Fruit fly (Drosophila melanogaster) whole organism, embryonic: ENCODE results near the gene RabX4.
A peak's percentile ranks its signal among the peaks of the same experiment; 100 is the strongest.

Source experiments
- Adf1 ChIP-seq: fragments of 200-800 bp; sonication (Bioruptor generic); IDR thresholded peaks from 2 replicates; pipeline ENCODE4 v1.3.6; 2022; ENCODE audit warnings: missing biosample characterization, missing genetic modification characterization
- B-H2 ChIP-seq: fragments of 200-800 bp; sonication (Bioruptor generic); optimal IDR thresholded peaks from 2 replicates; lab custom pipeline; 2018; ENCODE audit warnings: missing biosample characterization, mild to moderate bottlenecking, missing genetic modification characterization
- C15 ChIP-seq: fragments of 200-800 bp; sonication (Bioruptor generic); IDR thresholded peaks from 3 replicates; pipeline ENCODE4 v1.3.6; 2022; ENCODE audit warnings: missing biosample characterization, missing genetic modification characterization
- CG10654 ChIP-seq: fragments of 200-800 bp; sonication (Bioruptor generic); optimal IDR thresholded peaks from 2 replicates; lab custom pipeline; 2016; ENCODE audit warnings: missing biosample characterization, missing genetic modification characterization
- CG11398 ChIP-seq: fragments of 200-800 bp; sonication (Bioruptor generic); optimal IDR thresholded peaks from 2 replicates; lab custom pipeline; 2016; ENCODE audit warnings: missing biosample characterization, missing genetic modification characterization
- CG11695 ChIP-seq: fragments of 200-800 bp; sonication (Bioruptor generic); IDR thresholded peaks from 3 replicates; pipeline ENCODE4 v1.3.6; 2022; ENCODE audit warnings: missing biosample characterization, missing genetic modification characterization
- CG11696 ChIP-seq: fragments of 200-800 bp; sonication (Bioruptor generic); IDR thresholded peaks from 2 replicates; pipeline ENCODE4 v1.3.6; 2022; ENCODE audit warnings: missing biosample characterization, missing genetic modification characterization
- CG13287 ChIP-seq: fragments of 200-800 bp; sonication (Bioruptor generic); IDR thresholded peaks from 2 replicates; pipeline ENCODE4 v1.3.6; 2022; ENCODE audit warnings: missing biosample characterization, missing genetic modification characterization; ENCODE audit not compliant: partially characterized antibody
- CG14965 ChIP-seq: fragments of 200-800 bp; sonication (Bioruptor generic); optimal IDR thresholded peaks from 2 replicates; lab custom pipeline; 2016; ENCODE audit warnings: missing biosample characterization, missing genetic modification characterization, borderline replicate concordance
- CG15514 ChIP-seq: fragments of 200-800 bp; sonication (Bioruptor generic); optimal IDR thresholded peaks from 3 replicates; lab custom pipeline; 2017; ENCODE audit warnings: missing biosample characterization, missing genetic modification characterization, mild to moderate bottlenecking, moderate library complexity, missing genetic modification reagents
- CG15696 ChIP-seq: fragments of 200-800 bp; sonication (Bioruptor generic); optimal IDR thresholded peaks from 2 replicates; lab custom pipeline; 2019; ENCODE audit warnings: missing biosample characterization, mild to moderate bottlenecking, missing genetic modification characterization, moderate library complexity
- CG1603 ChIP-seq: fragments of 200-800 bp; sonication (Bioruptor generic); optimal IDR thresholded peaks from 2 replicates; lab custom pipeline; 2019; ENCODE audit warnings: missing biosample characterization, mild to moderate bottlenecking, missing genetic modification characterization, moderate library complexity
- CG1647 ChIP-seq: fragments of 200-800 bp; sonication (Bioruptor generic); optimal IDR thresholded peaks from 3 replicates; lab custom pipeline; 2016; ENCODE audit warnings: missing biosample characterization, missing genetic modification characterization
- CG30020 ChIP-seq: fragments of 200-800 bp; optimal IDR thresholded peaks from 2 replicates; lab custom pipeline; 2019; ENCODE audit warnings: missing biosample characterization, mild to moderate bottlenecking, missing genetic modification characterization, moderate library complexity
- CG32767 ChIP-seq: fragments of 200-800 bp; sonication (Bioruptor generic); IDR thresholded peaks from 2 replicates; pipeline ENCODE4 v1.3.6; 2022; ENCODE audit warnings: missing biosample characterization, missing genetic modification characterization
- CG3407 ChIP-seq: fragments of 200-800 bp; sonication (Bioruptor generic); optimal IDR thresholded peaks from 2 replicates; lab custom pipeline; 2018; ENCODE audit warnings: missing biosample characterization, mild to moderate bottlenecking, missing genetic modification characterization
- CG4360 ChIP-seq: fragments of 200-800 bp; sonication (Bioruptor generic); IDR thresholded peaks from 2 replicates; pipeline ENCODE4 v1.3.6; 2022; ENCODE audit warnings: missing biosample characterization, missing genetic modification characterization
- CG6813 ChIP-seq: fragments of 200-800 bp; sonication (Bioruptor generic); optimal IDR thresholded peaks from 2 replicates; lab custom pipeline; 2017; ENCODE audit warnings: missing biosample characterization, missing genetic modification characterization, mild to moderate bottlenecking, moderate library complexity, missing genetic modification reagents
- CG7928 ChIP-seq: fragments of 200-800 bp; sonication (Bioruptor generic); optimal IDR thresholded peaks from 2 replicates; lab custom pipeline; 2017; ENCODE audit warnings: missing biosample characterization, mild to moderate bottlenecking, missing genetic modification characterization
- CG9932 ChIP-seq: fragments of 200-800 bp; sonication (Bioruptor generic); IDR thresholded peaks from 2 replicates; pipeline ENCODE4 v1.3.6; 2022; ENCODE audit warnings: missing biosample characterization, missing genetic modification characterization
- Dad ChIP-seq: fragments of 200-800 bp; sonication (Bioruptor generic); optimal IDR thresholded peaks from 3 replicates; lab custom pipeline; 2016; ENCODE audit warnings: missing biosample characterization, missing genetic modification characterization
- Dll ChIP-seq: fragments of 200-800 bp; sonication (Bioruptor generic); IDR thresholded peaks from 4 replicates; pipeline ENCODE4 v1.3.6; 2022; ENCODE audit warnings: missing biosample characterization, missing genetic modification characterization; ENCODE audit not compliant: partially characterized antibody
- E2f1 ChIP-seq: fragments of 200-800 bp; sonication (Bioruptor generic); IDR thresholded peaks from 2 replicates; pipeline ENCODE4 v1.3.6; 2022; ENCODE audit warnings: missing biosample characterization, missing genetic modification characterization
- Gsc ChIP-seq: fragments of 200-800 bp; sonication (Bioruptor generic); IDR thresholded peaks from 2 replicates; pipeline ENCODE4 v1.3.6; 2022; ENCODE audit warnings: missing biosample characterization, missing genetic modification characterization
- HLH4C ChIP-seq: fragments of 200-800 bp; sonication (Bioruptor generic); IDR thresholded peaks from 3 replicates; pipeline ENCODE4 v1.3.6; 2022; ENCODE audit warnings: missing biosample characterization, missing genetic modification characterization; ENCODE audit not compliant: partially characterized antibody
- HLH54F ChIP-seq: fragments of 200-800 bp; sonication (Bioruptor generic); optimal IDR thresholded peaks from 3 replicates; lab custom pipeline; 2016; ENCODE audit warnings: missing biosample characterization, missing genetic modification characterization
- NFAT ChIP-seq: fragments of 200-800 bp; sonication (Bioruptor generic); IDR thresholded peaks from 2 replicates; pipeline ENCODE4 v1.3.6; 2022; ENCODE audit warnings: missing biosample characterization, missing genetic modification characterization
- Rfx ChIP-seq: fragments of 200-800 bp; sonication (Bioruptor generic); IDR thresholded peaks from 2 replicates; pipeline ENCODE4 v1.3.6; 2022; ENCODE audit warnings: missing biosample characterization, missing genetic modification characterization
- Taf1 ChIP-seq: fragments of 200-800 bp; sonication (Bioruptor generic); IDR thresholded peaks from 2 replicates; pipeline ENCODE4 v1.3.6; 2022; ENCODE audit warnings: missing biosample characterization, missing genetic modification characterization
- amos ChIP-seq: fragments of 200-800 bp; sonication (Bioruptor generic); IDR thresholded peaks from 2 replicates; pipeline ENCODE4 v1.3.6; 2022; ENCODE audit warnings: missing biosample characterization, missing genetic modification characterization; ENCODE audit not compliant: partially characterized antibody
- bab2 ChIP-seq: fragments of 200-800 bp; sonication (Bioruptor generic); optimal IDR thresholded peaks from 2 replicates; lab custom pipeline; 2016; ENCODE audit warnings: missing biosample characterization, missing genetic modification characterization
- caup ChIP-seq: fragments of 200-800 bp; sonication (Bioruptor generic); optimal IDR thresholded peaks from 3 replicates; lab custom pipeline; 2017; ENCODE audit warnings: missing biosample characterization, mild to moderate bottlenecking, missing genetic modification characterization, moderate library complexity; ENCODE audit not compliant: severe bottlenecking
- cg ChIP-seq: fragments of 200-800 bp; sonication (Bioruptor generic); optimal IDR thresholded peaks from 3 replicates; lab custom pipeline; 2019; ENCODE audit warnings: missing biosample characterization, mild to moderate bottlenecking, missing genetic modification characterization, moderate library complexity
- cwo ChIP-seq: fragments of 200-800 bp; sonication (Bioruptor generic); optimal IDR thresholded peaks from 3 replicates; lab custom pipeline; 2017; ENCODE audit warnings: missing biosample characterization, missing genetic modification characterization, mild to moderate bottlenecking, moderate library complexity, missing genetic modification reagents
- dmrt11E ChIP-seq: fragments of 200-800 bp; sonication (Bioruptor generic); optimal IDR thresholded peaks from 3 replicates; lab custom pipeline; 2018; ENCODE audit warnings: missing biosample characterization, mild to moderate bottlenecking, missing genetic modification characterization, moderate library complexity
- gcm2 ChIP-seq: fragments of 200-800 bp; sonication (Bioruptor generic); optimal IDR thresholded peaks from 2 replicates; lab custom pipeline; 2016; ENCODE audit warnings: missing biosample characterization, missing genetic modification characterization
- gsb-n ChIP-seq: fragments of 200-800 bp; sonication (Bioruptor generic); optimal IDR thresholded peaks from 3 replicates; lab custom pipeline; 2018; ENCODE audit warnings: missing biosample characterization, mild to moderate bottlenecking, missing genetic modification characterization
- hkb ChIP-seq, 2 experiments: fragments of 200-800 bp in 1 of 2; fragments of >200 bp in 1 of 2; sonication (Bioruptor generic) in 1 of 2; IDR thresholded peaks in 1 of 2; optimal IDR thresholded peaks in 1 of 2; 2 replicates each; pipeline versions ENCODE4 v1.3.6 to Lab custom; 2017 to 2022; ENCODE audit warnings: missing biosample characterization in 1 of 2, missing genetic modification characterization in 1 of 2
- ken ChIP-seq: fragments of 200-800 bp; sonication (Bioruptor generic); IDR thresholded peaks from 3 replicates; pipeline ENCODE4 v1.3.6; 2022; ENCODE audit warnings: missing biosample characterization, missing genetic modification characterization
- lmd ChIP-seq: fragments of 200-800 bp; sonication (Bioruptor generic); IDR thresholded peaks from 2 replicates; pipeline ENCODE4 v1.3.6; 2022; ENCODE audit warnings: missing biosample characterization, missing genetic modification characterization
- lola ChIP-seq, 3 experiments: fragments of >200 bp in 2 of 3; fragments of 200-800 bp in 1 of 3; sonication (Bioruptor generic) in 1 of 3; optimal IDR thresholded peaks; 2 replicates each; lab custom pipeline; 2017 to 2019; ENCODE audit warnings: missing biosample characterization in 3 of 3, missing genetic modification characterization in 3 of 3, mild to moderate bottlenecking in 1 of 3, moderate library complexity in 1 of 3
- pros ChIP-seq: fragments of 200-800 bp; sonication (Bioruptor generic); optimal IDR thresholded peaks from 3 replicates; lab custom pipeline; 2019; ENCODE audit warnings: missing biosample characterization, mild to moderate bottlenecking, missing genetic modification characterization, moderate library complexity
- schlank ChIP-seq: fragments of 200-800 bp; sonication (Bioruptor generic); optimal IDR thresholded peaks from 2 replicates; lab custom pipeline; 2018; ENCODE audit warnings: missing biosample characterization, mild to moderate bottlenecking, missing genetic modification characterization
- sd ChIP-seq: fragments of 200-800 bp; sonication (Bioruptor generic); optimal IDR thresholded peaks from 3 replicates; lab custom pipeline; 2018; ENCODE audit warnings: missing biosample characterization, mild to moderate bottlenecking, missing genetic modification characterization, moderate library complexity
- tna ChIP-seq: fragments of 200-800 bp; sonication (Bioruptor generic); IDR thresholded peaks from 2 replicates; pipeline ENCODE4 v1.3.6; 2022; ENCODE audit warnings: missing biosample characterization, missing genetic modification characterization; ENCODE audit not compliant: partially characterized antibody
- unc-4 ChIP-seq: fragments of 200-800 bp; sonication (Bioruptor generic); IDR thresholded peaks from 2 replicates; pipeline ENCODE4 v1.3.6; 2022; ENCODE audit warnings: missing biosample characterization, missing genetic modification characterization; ENCODE audit not compliant: partially characterized antibody
- vfl ChIP-seq: fragments of 200-800 bp; sonication (Bioruptor generic); optimal IDR thresholded peaks from 2 replicates; lab custom pipeline; 2016; ENCODE audit warnings: missing biosample characterization, missing genetic modification characterization

Gene RabX4

DNA sequence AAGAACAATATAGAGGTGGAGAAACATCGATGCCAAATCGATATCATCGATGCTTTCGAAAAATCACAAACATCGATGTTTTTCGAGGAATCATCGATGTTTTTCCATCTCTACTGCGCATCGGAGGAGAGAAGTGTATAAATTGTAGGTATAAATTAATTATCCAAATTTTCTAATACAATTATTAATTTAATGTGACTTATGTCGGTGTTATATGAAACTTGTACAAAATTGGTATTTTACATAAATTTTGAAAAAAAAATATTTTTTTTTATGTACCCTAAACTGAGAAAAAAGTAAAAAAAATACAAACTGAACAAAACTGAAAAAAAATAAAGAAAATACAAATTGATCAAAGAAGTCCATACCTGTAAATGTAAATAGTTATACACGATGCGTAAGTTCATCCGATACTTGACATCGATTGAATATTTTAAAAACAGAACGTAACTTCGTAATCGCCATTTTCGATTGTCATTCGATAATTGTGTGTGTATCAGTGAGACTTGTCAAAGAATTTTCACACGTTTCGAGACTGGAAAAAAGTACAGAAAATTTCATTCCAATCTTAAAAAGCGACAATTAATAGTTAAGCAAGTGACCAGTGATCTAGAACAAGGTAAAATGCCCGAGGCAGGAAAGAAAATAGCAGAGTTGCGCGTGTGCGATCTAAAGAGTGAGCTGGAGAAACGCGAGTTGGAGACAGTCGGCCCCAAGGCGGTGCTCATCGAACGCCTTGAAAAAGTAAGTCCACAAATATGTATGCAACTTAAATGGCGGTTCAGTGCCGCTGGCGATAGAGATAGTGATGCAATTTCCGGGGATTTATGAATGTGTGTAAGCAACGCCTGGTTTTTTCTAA lies 11.0 kb downstream of the RabX4 start, which contains the start of the genes CG5808 and Saf-B (continued):
- peak; percentile 57 for TF ChIP-seq lmd
- no peak for TF ChIP-seq B-H2
- no peak for TF ChIP-seq ken (GFP tag; lab: Robert Waterston, UW)
- peak; percentile 95 for TF ChIP-seq HLH4C (GFP tag; lab: Robert Waterston, UW)
- TF ChIP-seq HLH54F (GFP tag; lab: Kevin White, UChicago), result no peak
- TF ChIP-seq CG3407, result no peak
- no peak for TF ChIP-seq cwo (GFP tag; lab: Kevin White, UChicago)
- TF ChIP-seq CG11696 (GFP tag; lab: Robert Waterston, UW), result no peak
- TF ChIP-seq sd (tag; lab: Kevin White, UChicago), result no peak
- TF ChIP-seq tna (GFP tag; lab: Robert Waterston, UW), result peak; percentile 83
- peak; percentile 53; the same call in 1 of the 2 replicates for TF ChIP-seq Rfx
- no peak for TF ChIP-seq Dad
- TF ChIP-seq cg (GFP tag; lab: Kevin White, UChicago), result no peak
- no peak for TF ChIP-seq hkb (optimal IDR thresholded peaks at IDR 0.05; lab: Kevin White, UChicago)
- TF ChIP-seq hkb (GFP tag; IDR thresholded peaks at IDR 0.05; lab: Robert Waterston, UW), result no peak
- no peak for TF ChIP-seq Adf1
- TF ChIP-seq dmrt11E (tag; lab: Kevin White, UChicago), result peak; percentile 29
- TF ChIP-seq CG1603 (tag; lab: Kevin White, UChicago), result no peak
- TF ChIP-seq CG30020 (tag; lab: Kevin White, UChicago), result peak; percentile 56
- peak; percentile 59 for TF ChIP-seq E2f1 (GFP tag; lab: Robert Waterston, UW)
- 0 out of 3 replicates have a peak, but pooled peaks have one; percentile 28 for TF ChIP-seq CG11695 (GFP tag; lab: Robert Waterston, UW)
- TF ChIP-seq caup, result no peak
- TF ChIP-seq schlank (tag; lab: Kevin White, UChicago), result no peak
- no peak for TF ChIP-seq Taf1 (GFP tag; lab: Robert Waterston, UW)
- TF ChIP-seq CG10654, result peak; percentile 60
- no peak for TF ChIP-seq CG1647 (GFP tag; lab: Kevin White, UChicago)
- peak; percentile 43 for TF ChIP-seq CG15696 (tag; lab: Kevin White, UChicago)
- TF ChIP-seq C15 (GFP tag; lab: Robert Waterston, UW), result no peak
- peak; percentile 76 for TF ChIP-seq CG13287 (GFP tag; lab: Robert Waterston, UW)
- no peak for TF ChIP-seq gcm2
- TF ChIP-seq CG9932 (GFP tag; lab: Robert Waterston, UW), result peak; percentile 38; the same call in 1 of the 2 replicates
- no peak for TF ChIP-seq CG4360 (GFP tag; lab: Robert Waterston, UW)
- TF ChIP-seq CG7928 (GFP tag; lab: Kevin White, UChicago), result peak; percentile 18
- TF ChIP-seq Dll (GFP tag; lab: Robert Waterston, UW), result peak; percentile 84
- no peak for TF ChIP-seq NFAT
- TF ChIP-seq bab2, result no peak
- peak; percentile 77 for TF ChIP-seq unc-4
- no peak for TF ChIP-seq gsb-n (tag; lab: Kevin White, UChicago)
- peak; percentile 41 for TF ChIP-seq CG15514 (GFP tag; lab: Kevin White, UChicago)
- peak; percentile 81; the same call in 1 of the 2 replicates for TF ChIP-seq CG32767 (GFP tag; lab: Robert Waterston, UW)
- no peak for TF ChIP-seq CG14965 (GFP tag; lab: Kevin White, UChicago)
- TF ChIP-seq vfl (GFP tag; lab: Kevin White, UChicago), result no peak
- TF ChIP-seq CG6813 (GFP tag; lab: Kevin White, UChicago), result no peak
- TF ChIP-seq pros (GFP tag; lab: Kevin White, UChicago), result no peak
- no peak for TF ChIP-seq Gsc (GFP tag; lab: Robert Waterston, UW)
- TF ChIP-seq CG11398 (GFP tag; lab: Kevin White, UChicago), result no peak
- TF ChIP-seq lola (GFP tag; optimal IDR thresholded peaks at IDR 0.05; lab: Kevin White, UChicago), result peak in 1 of 3 experiments; percentile 60
- TF ChIP-seq amos (GFP tag; lab: Robert Waterston, UW), result peak; percentile 76
